Fruit fly (Drosophila melanogaster) whole organism, embryonic: ENCODE measurements around the gene vito.

Experiments used
- Asciz ChIP-seq: fragments of 200-800 bp; sonication (Bioruptor generic); optimal IDR thresholded peaks from 2 replicates; lab custom pipeline; 2017; ENCODE audit warnings: missing biosample characterization, mild to moderate bottlenecking, missing genetic modification characterization, missing genetic modification reagents
- BEAF-32 ChIP-seq: fragments of 200-800 bp; sonication (Bioruptor generic); optimal IDR thresholded peaks from 3 replicates; lab custom pipeline; 2017; ENCODE audit warnings: missing biosample characterization, missing genetic modification characterization, mild to moderate bottlenecking, moderate library complexity, missing genetic modification reagents
- CG10321 ChIP-seq: fragments of 200-800 bp; sonication (Bioruptor generic); IDR thresholded peaks from 2 replicates; pipeline ENCODE4 v1.3.6; 2022; ENCODE audit warnings: missing biosample characterization, missing genetic modification characterization
- CG12071 ChIP-seq: fragments of 200-800 bp; sonication (Bioruptor generic); optimal IDR thresholded peaks from 3 replicates; lab custom pipeline; 2018; ENCODE audit warnings: missing biosample characterization, mild to moderate bottlenecking, missing genetic modification characterization
- CG12391 ChIP-seq: fragments of 200-800 bp; sonication (Bioruptor generic); optimal IDR thresholded peaks from 3 replicates; lab custom pipeline; 2018; ENCODE audit warnings: missing biosample characterization, mild to moderate bottlenecking, missing genetic modification characterization, moderate library complexity
- CG12659 ChIP-seq: fragments of 200-800 bp; sonication (Bioruptor generic); optimal IDR thresholded peaks from 3 replicates; lab custom pipeline; 2017; ENCODE audit warnings: mild to moderate bottlenecking, missing biosample characterization, missing genetic modification reagents, missing genetic modification characterization
- CG14710 ChIP-seq: fragments of 200-800 bp; sonication (Bioruptor generic); optimal IDR thresholded peaks from 3 replicates; lab custom pipeline; 2019; ENCODE audit warnings: missing biosample characterization, mild to moderate bottlenecking, missing genetic modification characterization, moderate library complexity
- CG15696 ChIP-seq: fragments of 200-800 bp; sonication (Bioruptor generic); optimal IDR thresholded peaks from 2 replicates; lab custom pipeline; 2019; ENCODE audit warnings: missing biosample characterization, mild to moderate bottlenecking, missing genetic modification characterization, moderate library complexity
- CG1603 ChIP-seq: fragments of 200-800 bp; sonication (Bioruptor generic); optimal IDR thresholded peaks from 2 replicates; lab custom pipeline; 2019; ENCODE audit warnings: missing biosample characterization, mild to moderate bottlenecking, missing genetic modification characterization, moderate library complexity
- CG2875 ChIP-seq: fragments of 200-800 bp; sonication (Bioruptor generic); optimal IDR thresholded peaks from 2 replicates; lab custom pipeline; 2017; ENCODE audit warnings: missing biosample characterization, mild to moderate bottlenecking, missing genetic modification characterization, missing genetic modification reagents
- CG31365 ChIP-seq: fragments of 200-800 bp; sonication (Bioruptor generic); optimal IDR thresholded peaks from 2 replicates; lab custom pipeline; 2018; ENCODE audit warnings: missing biosample characterization, mild to moderate bottlenecking, missing genetic modification characterization
- CG34422 ChIP-seq: fragments of 200-800 bp; sonication (Bioruptor generic); IDR thresholded peaks from 3 replicates; pipeline ENCODE4 v1.3.6; 2022; ENCODE audit warnings: missing biosample characterization, missing genetic modification characterization
- CG5180 ChIP-seq: fragments of 200-800 bp; sonication (Bioruptor generic); optimal IDR thresholded peaks from 3 replicates; lab custom pipeline; 2017; ENCODE audit warnings: missing biosample characterization, missing genetic modification characterization, mild to moderate bottlenecking, moderate library complexity, missing genetic modification reagents
- CG8924 ChIP-seq: fragments of 200-800 bp; optimal IDR thresholded peaks from 3 replicates; lab custom pipeline; 2019; ENCODE audit warnings: missing biosample characterization, mild to moderate bottlenecking, missing genetic modification characterization, moderate library complexity
- E2f2 ChIP-seq: fragments of 200-800 bp; sonication (Bioruptor generic); IDR thresholded peaks from 2 replicates; pipeline ENCODE4 v1.3.6; 2022; ENCODE audit warnings: missing biosample characterization, missing genetic modification characterization
- Elba2 ChIP-seq: fragments of 200-800 bp; sonication (Bioruptor generic); optimal IDR thresholded peaks from 3 replicates; lab custom pipeline; 2016; ENCODE audit warnings: missing biosample characterization, missing genetic modification characterization
- Lim3 ChIP-seq: fragments of 200-800 bp; sonication (Bioruptor generic); IDR thresholded peaks from 2 replicates; pipeline ENCODE4 v1.3.6; 2022; ENCODE audit warnings: missing biosample characterization, missing genetic modification characterization
- MBD-R2 ChIP-seq: fragments of 200-800 bp; sonication (Bioruptor generic); IDR thresholded peaks from 2 replicates; pipeline ENCODE4 v1.3.6; 2022; ENCODE audit warnings: missing biosample characterization, missing genetic modification characterization
- MESR4 ChIP-seq: fragments of 200-800 bp; sonication (Bioruptor generic); optimal IDR thresholded peaks from 2 replicates; lab custom pipeline; 2018; ENCODE audit warnings: missing biosample characterization, mild to moderate bottlenecking, missing genetic modification characterization, moderate library complexity
- Med ChIP-seq: fragments of 200-800 bp; sonication (Bioruptor generic); peaks from one replicate; lab custom pipeline; 2016; ENCODE audit warnings: missing biosample characterization, missing genetic modification characterization, mild to moderate bottlenecking, inconsistent platforms, moderate library complexity
- Pdp1 ChIP-seq, 2 experiments: fragments of 200-800 bp; sonication (Bioruptor generic); optimal IDR thresholded peaks; 3 replicates each; lab custom pipeline; 2016; ENCODE audit warnings: missing biosample characterization in 2 of 2, missing genetic modification characterization in 2 of 2, mild to moderate bottlenecking in 1 of 2, moderate library complexity in 1 of 2
- Sin3A ChIP-seq: fragments of >200 bp; optimal IDR thresholded peaks from 2 replicates; lab custom pipeline; 2018
- Sox102F ChIP-seq: fragments of 200-800 bp; sonication (Bioruptor generic); optimal IDR thresholded peaks from 2 replicates; lab custom pipeline; 2018; ENCODE audit warnings: missing biosample characterization, mild to moderate bottlenecking, missing genetic modification characterization, moderate library complexity
- Sry-β ChIP-seq: fragments of 200-800 bp; sonication (Bioruptor generic); optimal IDR thresholded peaks from 2 replicates; lab custom pipeline; 2018; ENCODE audit warnings: missing biosample characterization, mild to moderate bottlenecking, missing genetic modification characterization, moderate library complexity
- Vsx1 ChIP-seq: fragments of 200-800 bp; sonication (Bioruptor generic); optimal IDR thresholded peaks from 2 replicates; lab custom pipeline; 2017; ENCODE audit warnings: missing biosample characterization, mild to moderate bottlenecking, missing genetic modification characterization, missing genetic modification reagents
- amos ChIP-seq: fragments of 200-800 bp; sonication (Bioruptor generic); IDR thresholded peaks from 2 replicates; pipeline ENCODE4 v1.3.6; 2022; ENCODE audit warnings: missing biosample characterization, missing genetic modification characterization; ENCODE audit not compliant: partially characterized antibody
- chinmo ChIP-seq: fragments of 200-800 bp; sonication (Bioruptor generic); IDR thresholded peaks from 4 replicates; pipeline ENCODE4 v1.3.6; 2022; ENCODE audit warnings: missing biosample characterization, missing genetic modification characterization; ENCODE audit not compliant: partially characterized antibody
- ci ChIP-seq: fragments of 200-800 bp; sonication (Bioruptor generic); IDR thresholded peaks from 3 replicates; pipeline ENCODE4 v1.3.6; 2022; ENCODE audit warnings: missing biosample characterization, missing genetic modification characterization
- eve ChIP-seq, 2 experiments: fragments of >200 bp; optimal IDR thresholded peaks; 2 replicates each; lab custom pipeline; 2017; ENCODE audit warnings: missing biosample characterization in 2 of 2, missing genetic modification characterization in 2 of 2
- exex ChIP-seq: fragments of 200-800 bp; sonication (Bioruptor generic); optimal IDR thresholded peaks from 4 replicates; lab custom pipeline; 2018; ENCODE audit warnings: missing biosample characterization, mild to moderate bottlenecking, missing genetic modification characterization, moderate library complexity
- fd64A ChIP-seq: fragments of 200-800 bp; sonication (Bioruptor generic); optimal IDR thresholded peaks from 3 replicates; lab custom pipeline; 2018; ENCODE audit warnings: missing biosample characterization, mild to moderate bottlenecking, missing genetic modification characterization
- gcm2 ChIP-seq: fragments of 200-800 bp; sonication (Bioruptor generic); optimal IDR thresholded peaks from 2 replicates; lab custom pipeline; 2016; ENCODE audit warnings: missing biosample characterization, missing genetic modification characterization
- inv ChIP-seq: fragments of 200-800 bp; sonication (Bioruptor generic); IDR thresholded peaks from 2 replicates; pipeline ENCODE4 v1.3.6; 2022; ENCODE audit warnings: missing biosample characterization, missing genetic modification characterization; ENCODE audit not compliant: partially characterized antibody
- ken ChIP-seq: fragments of 200-800 bp; sonication (Bioruptor generic); IDR thresholded peaks from 3 replicates; pipeline ENCODE4 v1.3.6; 2022; ENCODE audit warnings: missing biosample characterization, missing genetic modification characterization
- nmo ChIP-seq: fragments of 200-800 bp; sonication (Bioruptor generic); optimal IDR thresholded peaks from 2 replicates; lab custom pipeline; 2018; ENCODE audit warnings: missing biosample characterization, mild to moderate bottlenecking, missing genetic modification characterization, moderate library complexity
- onecut ChIP-seq: fragments of 200-800 bp; sonication (Bioruptor generic); IDR thresholded peaks from 2 replicates; pipeline ENCODE4 v1.3.6; 2022; ENCODE audit warnings: missing biosample characterization, missing genetic modification characterization
- org-1 ChIP-seq: fragments of 200-800 bp; sonication (Bioruptor generic); optimal IDR thresholded peaks from 2 replicates; lab custom pipeline; 2017; ENCODE audit warnings: missing biosample characterization, missing genetic modification characterization
- p53 ChIP-seq: fragments of 200-800 bp; sonication (Bioruptor generic); optimal IDR thresholded peaks from 2 replicates; lab custom pipeline; 2016; ENCODE audit warnings: missing biosample characterization, missing genetic modification characterization
- pnt ChIP-seq: fragments of 200-800 bp; sonication (Bioruptor generic); optimal IDR thresholded peaks from 3 replicates; lab custom pipeline; 2016; ENCODE audit warnings: missing biosample characterization, missing genetic modification characterization
- pzg ChIP-seq: fragments of 200-800 bp; sonication (Bioruptor generic); optimal IDR thresholded peaks from 3 replicates; lab custom pipeline; 2018; ENCODE audit warnings: missing biosample characterization, mild to moderate bottlenecking, missing genetic modification characterization, moderate library complexity
- stwl ChIP-seq: fragments of 200-800 bp; sonication (Bioruptor generic); optimal IDR thresholded peaks from 3 replicates; lab custom pipeline; 2018; ENCODE audit warnings: missing biosample characterization, mild to moderate bottlenecking, missing genetic modification characterization, moderate library complexity
- tap ChIP-seq: fragments of 200-800 bp; optimal IDR thresholded peaks from 3 replicates; lab custom pipeline; 2019; ENCODE audit warnings: missing biosample characterization, mild to moderate bottlenecking, missing genetic modification characterization, moderate library complexity
- tin ChIP-seq: fragments of 200-800 bp; sonication (Bioruptor generic); optimal IDR thresholded peaks from 3 replicates; lab custom pipeline; 2016; ENCODE audit warnings: missing biosample characterization, missing genetic modification characterization
- trem ChIP-seq: fragments of 200-800 bp; optimal IDR thresholded peaks from 3 replicates; lab custom pipeline; 2019; ENCODE audit warnings: missing biosample characterization, mild to moderate bottlenecking, missing genetic modification characterization, moderate library complexity
- zfh1 ChIP-seq: fragments of 200-800 bp; sonication (Bioruptor generic); IDR thresholded peaks from 3 replicates; pipeline ENCODE4 v1.3.6; 2022; ENCODE audit warnings: missing biosample characterization, missing genetic modification characterization

Gene vito

DNA sequence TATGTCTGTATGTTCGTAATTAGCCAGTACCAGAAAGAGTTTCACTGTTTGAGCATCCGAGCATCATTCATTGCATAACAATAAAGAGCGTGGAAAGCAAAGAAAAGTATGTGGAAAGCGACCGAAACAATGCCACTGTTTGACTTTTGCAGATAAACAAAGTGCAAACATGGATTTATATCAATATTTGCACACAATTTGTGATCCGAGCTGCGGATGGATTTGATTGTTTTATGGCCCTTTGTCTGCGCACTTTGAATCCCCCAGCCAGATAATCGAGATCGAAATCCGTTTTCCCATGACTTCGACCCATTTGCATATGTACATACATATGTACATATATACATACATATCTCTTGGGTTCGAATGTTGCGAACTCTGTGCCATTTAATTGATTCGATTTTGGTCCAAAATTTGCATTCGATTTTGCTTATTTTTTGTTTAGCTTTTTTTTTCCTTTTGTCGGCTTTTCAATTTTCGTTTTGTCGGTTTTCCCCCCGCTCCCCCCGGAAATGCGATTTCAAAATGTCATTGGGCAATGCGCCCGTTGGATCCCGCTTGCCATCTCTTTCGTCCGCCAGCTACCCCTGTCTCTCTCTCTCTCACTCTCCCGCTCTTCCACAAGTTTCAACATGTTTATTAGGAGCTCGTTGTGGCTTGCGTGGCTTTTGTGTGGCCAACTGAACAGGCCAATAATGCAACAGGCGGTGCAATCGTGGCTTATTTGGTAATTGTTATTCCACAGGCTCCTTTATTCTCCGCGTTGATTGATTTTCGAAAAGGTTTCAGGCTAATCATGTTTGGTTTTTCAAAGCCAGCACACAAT lies 8.3 kb upstream of the vito start (continued):
- no peak for TF ChIP-seq CG8924 (tag; lab: Kevin White, UChicago)
- peak; percentile 96 for TF ChIP-seq p53 (GFP tag; lab: Kevin White, UChicago)
- TF ChIP-seq Vsx1: peak; percentile 1
- peak; percentile 11 for TF ChIP-seq org-1 (GFP tag; lab: Kevin White, UChicago)
- peak; percentile 31 for TF ChIP-seq CG2875 (GFP tag; lab: Kevin White, UChicago)
- no peak for TF ChIP-seq stwl
- TF ChIP-seq Sox102F (GFP tag; lab: Kevin White, UChicago): peak; percentile 37
- 0 out of 3 replicates have a peak, but pooled peaks have one; percentile 21 for TF ChIP-seq ci (GFP tag; lab: Robert Waterston, UW)
- no peak for TF ChIP-seq tap
- TF ChIP-seq CG31365 (tag; lab: Kevin White, UChicago): no peak
- peak; percentile 59 for TF ChIP-seq Asciz (GFP tag; lab: Kevin White, UChicago)
- TF ChIP-seq fd64A: peak; percentile 2
- TF ChIP-seq CG12071 (GFP tag; lab: Kevin White, UChicago): peak; percentile 7
- TF ChIP-seq Med (GFP tag; lab: Kevin White, UChicago): peak; percentile 0
- TF ChIP-seq CG15696 (tag; lab: Kevin White, UChicago): peak; percentile 22
- peak; percentile 20; the same call in 1 of the 3 replicates for TF ChIP-seq zfh1 (GFP tag; lab: Robert Waterston, UW)
- peak; percentile 44 for TF ChIP-seq CG10321 (GFP tag; lab: Robert Waterston, UW)
- peak; percentile 57 for TF ChIP-seq Sry-β
- 0 out of 3 replicates have a peak, but pooled peaks have one; percentile 36 for TF ChIP-seq ken
- TF ChIP-seq CG1603: peak; percentile 30
- no peak for TF ChIP-seq gcm2 (GFP tag; lab: Kevin White, UChicago)

DNA sequence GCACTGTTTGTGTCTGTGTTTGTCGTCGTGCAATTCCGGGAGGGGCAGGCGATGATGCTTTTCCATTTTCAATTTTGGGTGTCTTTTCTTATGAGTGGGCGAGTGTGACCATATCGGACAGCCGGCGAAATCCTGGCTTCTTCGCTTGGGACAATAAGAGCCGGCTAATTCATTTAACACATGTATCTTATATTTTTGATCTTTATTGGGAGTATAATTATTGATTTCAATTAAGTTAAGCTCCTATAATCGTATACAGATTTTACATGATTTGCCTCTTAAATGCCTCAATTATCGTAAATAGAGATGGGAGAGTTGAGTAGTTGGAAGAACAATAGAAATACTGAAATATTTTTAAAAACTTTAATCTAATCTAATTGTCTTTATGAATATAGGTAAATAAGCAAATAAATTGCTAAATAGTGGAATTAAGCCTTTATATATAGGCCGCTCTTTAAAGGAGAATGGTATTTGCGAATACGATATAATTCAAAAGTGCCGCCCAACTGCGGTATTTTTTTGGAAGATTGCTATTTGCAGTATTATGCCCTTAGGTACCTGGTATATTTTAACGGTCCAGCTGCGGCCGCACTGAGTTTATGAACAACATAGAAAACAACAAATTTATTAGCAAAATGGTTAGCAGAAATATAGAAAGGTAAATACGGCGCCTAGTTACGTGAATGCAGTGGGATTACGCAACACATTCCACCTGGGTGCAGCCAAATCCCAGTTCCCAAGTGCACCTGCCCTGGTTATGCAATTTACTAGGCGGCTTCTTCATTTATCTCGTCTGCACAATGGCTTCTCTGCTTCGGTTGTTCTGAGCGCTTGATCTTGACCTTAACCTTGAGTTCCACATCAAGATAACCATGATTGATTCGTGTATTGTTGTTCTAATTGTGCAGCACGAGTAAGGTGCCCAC lies 2.6 kb upstream of the vito start, which contains the start of the genes Myt1, PGRP-LD and Pmi:
Gene Myt1, minus strand, starts transcription at position 116 of the 926 bp plus-strand sequence.
Gene PGRP-LD, plus strand, starts transcription at position 576 of the 926 bp plus-strand sequence.
Gene Pmi, plus strand, starts transcription at position 576 of the 926 bp plus-strand sequence.
- peak in 1 of 2 experiments; percentile 98 for TF ChIP-seq Pdp1 (GFP tag; optimal IDR thresholded peaks at IDR 0.05; lab: Kevin White, UChicago)
- peak; percentile 60 for TF ChIP-seq MESR4
- peak; percentile 24 for TF ChIP-seq nmo (GFP tag; lab: Kevin White, UChicago)
- TF ChIP-seq tin (GFP tag; lab: Kevin White, UChicago): no peak
- peak; percentile 27 for TF ChIP-seq CG12391 (tag; lab: Kevin White, UChicago)
- TF ChIP-seq Sin3A (lab: Kevin White, UChicago): peak; percentile 55
- peak; percentile 49 for TF ChIP-seq CG14710 (tag; lab: Kevin White, UChicago)
- TF ChIP-seq E2f2: peak; percentile 91
- peak; percentile 9 for TF ChIP-seq CG12659 (GFP tag; lab: Kevin White, UChicago)
- TF ChIP-seq pnt (GFP tag; lab: Kevin White, UChicago): no peak
- TF ChIP-seq Lim3 (GFP tag; lab: Robert Waterston, UW): no peak
- TF ChIP-seq MBD-R2 (GFP tag; lab: Robert Waterston, UW): peak; percentile 33; the same call in 1 of the 2 replicates
- TF ChIP-seq trem: peak; percentile 48
- TF ChIP-seq CG5180: no peak
- no peak for TF ChIP-seq onecut (GFP tag; lab: Robert Waterston, UW)
- TF ChIP-seq chinmo (GFP tag; lab: Robert Waterston, UW): 0 out of 4 replicates have a peak, but pooled peaks have one; percentile 62
- TF ChIP-seq inv (GFP tag; lab: Robert Waterston, UW): 0 out of 2 replicates have a peak, but pooled peaks have one; percentile 7
- TF ChIP-seq exex (tag; lab: Kevin White, UChicago): no peak
- peak; percentile 56 for TF ChIP-seq Elba2 (GFP tag; lab: Kevin White, UChicago)
- no peak for TF ChIP-seq eve (GFP tag; optimal IDR thresholded peaks at IDR 0.05; lab: Kevin White, UChicago)
- TF ChIP-seq pzg (GFP tag; lab: Kevin White, UChicago): peak; percentile 42
- TF ChIP-seq CG34422 (GFP tag; lab: Robert Waterston, UW): peak; percentile 33; the same call in 1 of the 3 replicates
- TF ChIP-seq BEAF-32: peak; percentile 69
- TF ChIP-seq amos: 0 out of 2 replicates have a peak, but pooled peaks have one; percentile 4
